Comparison of ENCODE assay signal across 1 worm cellular context in the genomic region with DNA sequence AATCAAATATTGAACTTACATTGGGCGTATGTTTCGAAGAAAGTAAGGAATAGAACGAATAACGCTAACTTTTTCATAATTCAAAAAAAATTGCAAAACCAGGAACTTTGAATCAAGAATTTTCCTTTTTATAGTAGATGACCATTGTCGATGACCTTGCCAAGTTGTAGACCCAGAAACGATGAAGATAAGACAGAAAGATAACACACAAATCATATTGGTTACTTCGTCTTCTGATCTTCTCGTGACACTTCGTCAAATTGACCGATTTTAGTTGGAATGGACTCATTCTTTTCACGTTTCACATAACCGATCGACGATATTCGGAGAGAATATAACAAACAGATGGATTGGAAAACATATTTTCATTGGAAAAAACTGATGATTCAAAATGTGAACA.
TF ChIP-seq lines count a peak whose summit lies in the region.

TSS of gene grsp-3 (minus strand) at position 149 of the 400 bp plus-strand sequence.

TF ChIP-seq in whole organism, L1 larva, 84 proteins besides CTCF, POLR2A, EP300 and RAD21 (continued from another document):
- TF ChIP-seq nhr-90 (tag; optimal IDR thresholded peaks at IDR 0.05; lab: Kevin White, UChicago; ENCODE audit: poor library complexity) (no peak), nhr-237 (tag; optimal IDR thresholded peaks at IDR 0.05; lab: Kevin White, UChicago) (no peak), hlh-17 (GFP tag; optimal IDR thresholded peaks at IDR 0.05; lab: Kevin White, UChicago; ENCODE audit: borderline replicate concordance) (no peak), C04F5.9 (tag; optimal IDR thresholded peaks at IDR 0.05; lab: Kevin White, UChicago) (no peak), ces-1 (GFP tag; optimal IDR thresholded peaks at IDR 0.05; lab: Kevin White, UChicago) (no peak), ceh-8 (GFP tag; optimal IDR thresholded peaks at IDR 0.05; lab: Kevin White, UChicago) (no peak), nhr-28 (tag; optimal IDR thresholded peaks at IDR 0.05; lab: Kevin White, UChicago) (no peak), C34B4.2 (tag; optimal IDR thresholded peaks at IDR 0.05; lab: Kevin White, UChicago) (no peak), ama-1 (optimal IDR thresholded peaks at IDR 0.05; lab: Kevin White, UChicago) (no peak), mep-1 (tag; optimal IDR thresholded peaks at IDR 0.05; lab: Kevin White, UChicago) (peak; percentile 39), ceh-82 (tag; optimal IDR thresholded peaks at IDR 0.05; lab: Kevin White, UChicago) (no peak), dpl-1 (GFP tag; optimal IDR thresholded peaks at IDR 0.05; lab: Kevin White, UChicago) (peak in 1 of 3 experiments; percentile 26), pqm-1 (tag; optimal IDR thresholded peaks at IDR 0.05; lab: Kevin White, UChicago) (no peak), alr-1 (tag; optimal IDR thresholded peaks at IDR 0.05; lab: Kevin White, UChicago; ENCODE audit: borderline replicate concordance) (no peak), tbx-2 (tag; optimal IDR thresholded peaks at IDR 0.05; lab: Kevin White, UChicago) (peak; percentile 18), aha-1 (tag; optimal IDR thresholded peaks at IDR 0.05; lab: Kevin White, UChicago) (no peak), nhr-85 (tag; lab: Kevin White, UChicago) (peak; percentile 89), hpl-2 (GFP tag; optimal IDR thresholded peaks at IDR 0.05; lab: Kevin White, UChicago) (no peak), rnt-1 (tag; optimal IDR thresholded peaks at IDR 0.05; lab: Kevin White, UChicago) (peak; percentile 7), sptf-1 (tag; optimal IDR thresholded peaks at IDR 0.05; lab: Kevin White, UChicago) (no peak), egl-27 (tag; optimal IDR thresholded peaks at IDR 0.05; lab: Kevin White, UChicago) (no peak), lin-39 (tag; optimal IDR thresholded peaks at IDR 0.05; lab: Kevin White, UChicago) (no peak), elt-2 (tag; optimal IDR thresholded peaks at IDR 0.05; lab: Kevin White, UChicago) (no peak), hlh-4 (tag; optimal IDR thresholded peaks at IDR 0.05; lab: Kevin White, UChicago) (no peak), nhr-12 (tag; optimal IDR thresholded peaks at IDR 0.05; lab: Kevin White, UChicago) (no peak), zag-1 (tag; optimal IDR thresholded peaks at IDR 0.05; lab: Kevin White, UChicago) (no peak), pag-3 (tag; optimal IDR thresholded peaks at IDR 0.05; lab: Kevin White, UChicago; ENCODE audit: borderline replicate concordance, insufficient read depth) (no peak), sox-4 (tag; optimal IDR thresholded peaks at IDR 0.05; lab: Kevin White, UChicago) (no peak), efl-1 (optimal IDR thresholded peaks at IDR 0.05; lab: Kevin White, UChicago) (no peak), efl-1 (GFP tag; optimal IDR thresholded peaks at IDR 0.05 in 1 of 2; lab: Kevin White, UChicago) (no peak), lin-14 (GFP tag; optimal IDR thresholded peaks at IDR 0.05; lab: Kevin White, UChicago) (peak; percentile 60), nhr-77 (tag; optimal IDR thresholded peaks at IDR 0.05; lab: Kevin White, UChicago) (no peak), unc-98 (GFP tag; IDR thresholded peaks at IDR 0.05; lab: Robert Waterston, UW) (no peak), unc-62 (GFP tag; optimal IDR thresholded peaks at IDR 0.05; lab: Kevin White, UChicago) (no peak), lsy-2 (tag; optimal IDR thresholded peaks at IDR 0.05; lab: Kevin White, UChicago) (peak; percentile 1 to 33), egl-13 (tag; optimal IDR thresholded peaks at IDR 0.05; lab: Kevin White, UChicago) (no peak), unc-86 (tag; optimal IDR thresholded peaks at IDR 0.05; lab: Kevin White, UChicago) (no peak), sup-37 (GFP tag; optimal IDR thresholded peaks at IDR 0.05; lab: Kevin White, UChicago) (no peak), blmp-1 (tag; optimal IDR thresholded peaks at IDR 0.05; lab: Kevin White, UChicago) (peak; percentile 80), irx-1 (tag; optimal IDR thresholded peaks at IDR 0.05; lab: Kevin White, UChicago) (no peak), nhr-47 (tag; optimal IDR thresholded peaks at IDR 0.05; lab: Kevin White, UChicago) (no peak), nhr-84 (tag; optimal IDR thresholded peaks at IDR 0.05; lab: Kevin White, UChicago) (no peak), snpc-4 (tag; optimal IDR thresholded peaks at IDR 0.05; lab: Kevin White, UChicago) (no peak), unc-30 (tag; optimal IDR thresholded peaks at IDR 0.05; lab: Kevin White, UChicago) (no peak), grh-1 (GFP tag; IDR thresholded peaks at IDR 0.05; lab: Robert Waterston, UW) (no peak), nhr-11 (tag; optimal IDR thresholded peaks at IDR 0.05; lab: Kevin White, UChicago) (no peak), Y116A8C.19 (tag; optimal IDR thresholded peaks at IDR 0.05; lab: Kevin White, UChicago; ENCODE audit: borderline replicate concordance) (no peak), ceh-88 (GFP tag; IDR thresholded peaks at IDR 0.05; lab: Robert Waterston, UW) (no peak), nhr-71 (tag; optimal IDR thresholded peaks at IDR 0.05; lab: Kevin White, UChicago) (peak; percentile 59), C16A3.4 (tag; optimal IDR thresholded peaks at IDR 0.05; lab: Kevin White, UChicago) (no peak), mab-9 (GFP tag; IDR thresholded peaks at IDR 0.05; lab: Robert Waterston, UW) (no peak), nhr-76 (tag; optimal IDR thresholded peaks at IDR 0.05; lab: Kevin White, UChicago) (no peak), lin-35 (GFP tag; optimal IDR thresholded peaks at IDR 0.05; lab: Kevin White, UChicago) (peak in 1 of 2 experiments; percentile 43), mef-2 (tag; optimal IDR thresholded peaks at IDR 0.05; lab: Kevin White, UChicago) (no peak), xbp-1 (tag; optimal IDR thresholded peaks at IDR 0.05; lab: Kevin White, UChicago) (no peak), tlp-1 (tag; optimal IDR thresholded peaks at IDR 0.05; lab: Kevin White, UChicago) (no peak), fkh-8 (tag; optimal IDR thresholded peaks at IDR 0.05; lab: Kevin White, UChicago) (no peak), fkh-10 (GFP tag; optimal IDR thresholded peaks at IDR 0.05; lab: Kevin White, UChicago) (no peak), lin-15B (tag; optimal IDR thresholded peaks at IDR 0.05; lab: Kevin White, UChicago) (no peak), ztf-11 (tag; optimal IDR thresholded peaks at IDR 0.05; lab: Kevin White, UChicago) (no peak), swsn-7 (tag; optimal IDR thresholded peaks at IDR 0.05; lab: Kevin White, UChicago) (no peak), jun-1 (tag; optimal IDR thresholded peaks at IDR 0.05; lab: Kevin White, UChicago) (no peak), ets-5 (GFP tag; IDR thresholded peaks at IDR 0.05; lab: Robert Waterston, UW) (no peak)
